Fruit fly (Drosophila melanogaster): ENCODE measurements around the gene Smyd3.
A peak's percentile ranks its signal among the peaks of the same experiment; 100 is the strongest.

The Smyd3 gene

dm6 chrX:2589446-2590038 lies 19.1 kb downstream of the Smyd3 start (continued):
- peak; percentile 92 for TF ChIP-seq tx (GFP tag; optimal IDR thresholded peaks at IDR 0.05)
- peak; percentile 93 for TF ChIP-seq H15 (GFP tag; IDR thresholded peaks at IDR 0.05)
- peak in 1 of 2 experiments; percentile 51 for TF ChIP-seq Hr78 (GFP tag; optimal IDR thresholded peaks at IDR 0.05)
- peak; percentile 59 for TF ChIP-seq dati (GFP tag; IDR thresholded peaks at IDR 0.05)
- TF ChIP-seq eyg (GFP tag; optimal IDR thresholded peaks at IDR 0.05) = peak; percentile 93
- peak; percentile 83 for TF ChIP-seq esg (GFP tag; conservative IDR thresholded peaks at IDR 0.05)
- TF ChIP-seq maf-S (GFP tag; optimal IDR thresholded peaks at IDR 0.05) = peak; percentile 91
- TF ChIP-seq ATbp (GFP tag; optimal IDR thresholded peaks at IDR 0.05) = peak; percentile 88
- peak; percentile 91 for TF ChIP-seq MBD-R2 (GFP tag; IDR thresholded peaks at IDR 0.05)
- TF ChIP-seq CG16815 (GFP tag; optimal IDR thresholded peaks at IDR 0.05) = peak; percentile 92
- peak in 1 of 3 experiments; percentile 47 for TF ChIP-seq lola (GFP tag; optimal IDR thresholded peaks at IDR 0.05)
- TF ChIP-seq HmgZ (tag; optimal IDR thresholded peaks at IDR 0.05) = peak; percentile 95
- peak; percentile 89 for TF ChIP-seq CG11504 (tag; optimal IDR thresholded peaks at IDR 0.05)
- no peak for TF ChIP-seq hkb (optimal IDR thresholded peaks at IDR 0.05)
- peak; percentile 91 for TF ChIP-seq hkb (GFP tag; IDR thresholded peaks at IDR 0.05)
- no peak for TF ChIP-seq sna (GFP tag; IDR thresholded peaks at IDR 0.05; ENCODE audit: partially characterized antibody)
- TF ChIP-seq gce (GFP tag; IDR thresholded peaks at IDR 0.05) = peak; percentile 83
- peak; percentile 73 for TF ChIP-seq Asciz (GFP tag; optimal IDR thresholded peaks at IDR 0.05)
- peak; percentile 71 for TF ChIP-seq Lim3 (GFP tag; IDR thresholded peaks at IDR 0.05)
- no peak for TF ChIP-seq CG7745 (tag; optimal IDR thresholded peaks at IDR 0.05)
- TF ChIP-seq Jarid2 (GFP tag; optimal IDR thresholded peaks at IDR 0.05) = peak; percentile 63
- no peak for TF ChIP-seq CG7963 (GFP tag; IDR thresholded peaks at IDR 0.05; ENCODE audit: partially characterized antibody)
- peak; percentile 83 for TF ChIP-seq Atf3 (GFP tag; optimal IDR thresholded peaks at IDR 0.05)
- TF ChIP-seq B-H2 (GFP tag; optimal IDR thresholded peaks at IDR 0.05) = peak; percentile 49
- peak; percentile 73 for TF ChIP-seq salm (tag; optimal IDR thresholded peaks at IDR 0.05)
- TF ChIP-seq HLH3B (GFP tag; IDR thresholded peaks at IDR 0.05) = peak; percentile 87
- peak; percentile 49 for TF ChIP-seq CG15073 (GFP tag; optimal IDR thresholded peaks at IDR 0.05)
- peak; percentile 53 for TF ChIP-seq CG31388 (GFP tag; optimal IDR thresholded peaks at IDR 0.05)
- TF ChIP-seq CG31441 (GFP tag; IDR thresholded peaks at IDR 0.05) = peak; percentile 79
- TF ChIP-seq nerfin-2 (GFP tag; IDR thresholded peaks at IDR 0.05; ENCODE audit: partially characterized antibody) = no peak
- peak; percentile 92 for TF ChIP-seq NfI (GFP tag; optimal IDR thresholded peaks at IDR 0.05)
- peak; percentile 76 for TF ChIP-seq nau (GFP tag; optimal IDR thresholded peaks at IDR 0.05)
- TF ChIP-seq chm (GFP tag; IDR thresholded peaks at IDR 0.05) = peak; percentile 90
- 0 out of 2 replicates have a peak, but pooled peaks have one; percentile 18 for TF ChIP-seq CG10321 (GFP tag; IDR thresholded peaks at IDR 0.05)
- peak; percentile 95 for TF ChIP-seq bab2 (GFP tag; optimal IDR thresholded peaks at IDR 0.05)
- peak; percentile 96 for TF ChIP-seq dysf (GFP tag; IDR thresholded peaks at IDR 0.05)
- peak; percentile 94 for TF ChIP-seq CG30403 (GFP tag; optimal IDR thresholded peaks at IDR 0.05)
- no peak for TF ChIP-seq amos (GFP tag; IDR thresholded peaks at IDR 0.05; ENCODE audit: partially characterized antibody)
- peak; percentile 66 for TF ChIP-seq CG5180 (GFP tag; optimal IDR thresholded peaks at IDR 0.05)
- TF ChIP-seq CG32532 (GFP tag; IDR thresholded peaks at IDR 0.05) = peak; percentile 97
- peak; percentile 97 for TF ChIP-seq CG18599 (GFP tag; optimal IDR thresholded peaks at IDR 0.05)
- peak; percentile 97 for TF ChIP-seq Drgx (GFP tag; IDR thresholded peaks at IDR 0.05)
- TF ChIP-seq CG2116 (GFP tag; optimal IDR thresholded peaks at IDR 0.05) = peak; percentile 15
- peak; percentile 87 for TF ChIP-seq CG17385 (GFP tag; optimal IDR thresholded peaks at IDR 0.05)
- peak; percentile 67 for TF ChIP-seq kni (GFP tag; optimal IDR thresholded peaks at IDR 0.05)
- peak; percentile 92 for TF ChIP-seq dmrt99B (tag; optimal IDR thresholded peaks at IDR 0.05)
- TF ChIP-seq Hmx (GFP tag; optimal IDR thresholded peaks at IDR 0.05) = peak; percentile 81
- TF ChIP-seq dimm (GFP tag; IDR thresholded peaks at IDR 0.05) = peak; percentile 77
- peak; percentile 81 for TF ChIP-seq CG2712 (tag; optimal IDR thresholded peaks at IDR 0.05)
